Worm (Caenorhabditis elegans) whole organism, L2 larva: ENCODE results near the gene Y70G10A.3.

Source experiments
- F13H6.1 ChIP-seq: sonication (generic microtip); optimal IDR thresholded peaks from 2 replicates; lab custom pipeline; 2016; ENCODE audit warnings: missing genetic modification characterization, missing compliant biosample characterization
- aly-2 ChIP-seq: fragments of 150-350 bp; optimal IDR thresholded peaks from 2 replicates; lab custom pipeline; 2014; ENCODE audit warnings: missing biosample characterization, missing genetic modification characterization
- ama-1 ChIP-seq: fragments of 150-350 bp; optimal IDR thresholded peaks from 2 replicates; lab custom pipeline; 2018; ENCODE audit warnings: inconsistent platforms
- ceh-16 ChIP-seq: fragments of 150-350 bp; optimal IDR thresholded peaks from 2 replicates; lab custom pipeline; 2014; ENCODE audit warnings: missing biosample characterization, missing genetic modification characterization
- egl-27 ChIP-seq: sonication (generic microtip); optimal IDR thresholded peaks from 3 replicates; lab custom pipeline; 2017; ENCODE audit warnings: missing biosample characterization, missing genetic modification reagents, missing genetic modification characterization
- fos-1 ChIP-seq: fragments of 150-350 bp; optimal IDR thresholded peaks from 2 replicates; lab custom pipeline; 2014; ENCODE audit warnings: missing biosample characterization, missing genetic modification characterization
- lin-11 ChIP-seq: fragments of 150-350 bp; sonication (generic microtip); optimal IDR thresholded peaks from 2 replicates; lab custom pipeline; 2014; ENCODE audit warnings: missing biosample characterization, missing genetic modification characterization, inconsistent platforms, mixed read lengths
- lin-13 ChIP-seq: fragments of 150-350 bp; optimal IDR thresholded peaks from 2 replicates; lab custom pipeline; 2014; ENCODE audit warnings: missing biosample characterization, missing genetic modification reagents, missing genetic modification characterization
- mab-5 ChIP-seq: fragments of 150-350 bp; optimal IDR thresholded peaks from 2 replicates; lab custom pipeline; 2014; ENCODE audit warnings: missing biosample characterization, missing genetic modification characterization
- nhr-237 ChIP-seq: fragments of 150-350 bp; optimal IDR thresholded peaks from 2 replicates; lab custom pipeline; 2014; ENCODE audit warnings: missing biosample characterization, missing genetic modification characterization
- nhr-6 ChIP-seq: fragments of 150-350 bp; optimal IDR thresholded peaks from 2 replicates; lab custom pipeline; 2014; ENCODE audit warnings: missing biosample characterization, missing genetic modification characterization
- sem-4 ChIP-seq: fragments of 150-350 bp; optimal IDR thresholded peaks from 2 replicates; lab custom pipeline; 2014; ENCODE audit warnings: missing biosample characterization, missing genetic modification reagents, missing genetic modification characterization
- sma-9 ChIP-seq, 2 experiments: fragments of 150-350 bp in 1 of 2; sonication (generic microtip) in 1 of 2; optimal IDR thresholded peaks; 2 replicates each; lab custom pipeline; 2014 to 2016; ENCODE audit warnings: missing genetic modification characterization in 2 of 2, mild to moderate bottlenecking in 1 of 2, missing biosample characterization in 1 of 2, missing compliant biosample characterization in 1 of 2, missing genetic modification reagents in 1 of 2, moderate library complexity in 1 of 2
- ztf-1 ChIP-seq: fragments of 200-800 bp; sonication (Bioruptor generic); conservative IDR thresholded peaks from 2 replicates; pipeline ENCODE4 v1.3.6; 2022; ENCODE audit warnings: missing genetic modification characterization, missing compliant biosample characterization

- no peak for TF ChIP-seq lin-13 (GFP tag; lab: Kevin White, UChicago)
- TF ChIP-seq sem-4 = no peak
- TF ChIP-seq nhr-6 (tag; lab: Kevin White, UChicago) = no peak
- no peak for TF ChIP-seq ztf-1
- no peak for TF ChIP-seq mab-5
- no peak for TF ChIP-seq F13H6.1 (tag; lab: Kevin White, UChicago)
- no peak for TF ChIP-seq egl-27 (tag; lab: Kevin White, UChicago)
- TF ChIP-seq aly-2 = no peak
- no peak for TF ChIP-seq fos-1 (tag; lab: Kevin White, UChicago)
- no peak for TF ChIP-seq lin-11 (tag; lab: Kevin White, UChicago)
- TF ChIP-seq nhr-237 (tag; lab: Kevin White, UChicago) = no peak
- TF ChIP-seq sma-9 (GFP tag; optimal IDR thresholded peaks at IDR 0.05; lab: Kevin White, UChicago) = no peak
- no peak for TF ChIP-seq sma-9 (tag; optimal IDR thresholded peaks at IDR 0.05; lab: Kevin White, UChicago)
- no peak for TF ChIP-seq ceh-16 (tag; lab: Kevin White, UChicago)
- no peak for TF ChIP-seq ama-1 (lab: Kevin White, UChicago)
These were observed 15.7 kb downstream of the Y70G10A.3 start, which contains the start of gene R01H10.4 for ce11 chrIII:10254583-10254982.
